Worm (Caenorhabditis elegans) whole organism, L1 larva: Measurements from ENCODE around the gene C11H1.5.

Source experiments
- C16A3.4 ChIP-seq: fragments of 150-350 bp; optimal IDR thresholded peaks from 2 replicates; lab custom pipeline; 2014; ENCODE audit warnings: missing biosample characterization, missing genetic modification characterization
- Y116A8C.19 ChIP-seq: sonication (generic microtip); optimal IDR thresholded peaks from 2 replicates; lab custom pipeline; 2016; ENCODE audit warnings: missing compliant biosample characterization, missing genetic modification characterization, borderline replicate concordance
- alr-1 ChIP-seq: fragments of 200-800 bp; sonication (Bioruptor generic); optimal IDR thresholded peaks from 2 replicates; lab custom pipeline; 2018; ENCODE audit warnings: borderline replicate concordance, mild to moderate bottlenecking, missing genetic modification characterization, missing compliant biosample characterization
- ama-1 ChIP-seq: fragments of 150-350 bp; optimal IDR thresholded peaks from 2 replicates; lab custom pipeline; 2014
- ceh-63 ChIP-seq: fragments of 200-800 bp; sonication (Bioruptor generic); optimal IDR thresholded peaks from 2 replicates; lab custom pipeline; 2018; ENCODE audit warnings: mild to moderate bottlenecking, missing genetic modification characterization, missing compliant biosample characterization
- ces-1 ChIP-seq: fragments of 150-350 bp; optimal IDR thresholded peaks from 2 replicates; lab custom pipeline; 2014; ENCODE audit warnings: missing biosample characterization, missing genetic modification reagents, missing genetic modification characterization
- efl-1 ChIP-seq, 4 experiments: fragments of 150-350 bp; optimal IDR thresholded peaks in 3 of 4; peaks in 1 of 4; 1 replicate in 1 of 4; 2 replicates in 3 of 4; lab custom pipeline; 2014; ENCODE audit warnings: missing biosample characterization in 2 of 4, missing genetic modification characterization in 2 of 4, missing genetic modification reagents in 2 of 4
- egl-13 ChIP-seq: sonication (generic microtip); optimal IDR thresholded peaks from 2 replicates; lab custom pipeline; 2016; ENCODE audit warnings: missing genotype, missing genetic modification reagents, missing genetic modification characterization, missing compliant biosample characterization
- elt-3 ChIP-seq, 6 experiments: fragments of 150-350 bp in 1 of 6; sonication (generic microtip); optimal IDR thresholded peaks; 2 replicates each; lab custom pipeline; 2017 to 2018; ENCODE audit warnings: missing biosample characterization in 6 of 6, missing genetic modification characterization in 6 of 6, inconsistent platforms in 1 of 6
- ets-5 ChIP-seq: fragments of 200-800 bp; sonication (Bioruptor generic); IDR thresholded peaks from 2 replicates; pipeline ENCODE4 v1.3.6; 2022; ENCODE audit warnings: missing genetic modification characterization, missing compliant biosample characterization
- fkh-10 ChIP-seq: sonication (generic microtip); optimal IDR thresholded peaks from 2 replicates; lab custom pipeline; 2017; ENCODE audit warnings: missing biosample characterization, missing genetic modification reagents, missing genetic modification characterization
- fkh-4 ChIP-seq: sonication (generic microtip); optimal IDR thresholded peaks from 2 replicates; lab custom pipeline; 2016; ENCODE audit warnings: missing compliant biosample characterization, missing genetic modification characterization, borderline replicate concordance
- grh-1 ChIP-seq: fragments of 200-800 bp; sonication (Bioruptor generic); IDR thresholded peaks from 2 replicates; pipeline ENCODE4 v1.3.6; 2022; ENCODE audit warnings: missing genetic modification reagents, missing genetic modification characterization, missing compliant biosample characterization
- irx-1 ChIP-seq: sonication (generic microtip); optimal IDR thresholded peaks from 2 replicates; lab custom pipeline; 2016; ENCODE audit warnings: missing genetic modification characterization, missing compliant biosample characterization
- jun-1 ChIP-seq: fragments of 150-350 bp; optimal IDR thresholded peaks from 2 replicates; lab custom pipeline; 2014; ENCODE audit warnings: missing biosample characterization, missing genetic modification reagents, missing genetic modification characterization
- lin-14 ChIP-seq: fragments of 200-800 bp; sonication (Bioruptor generic); optimal IDR thresholded peaks from 2 replicates; lab custom pipeline; 2018; ENCODE audit warnings: mild to moderate bottlenecking, missing genetic modification characterization, moderate library complexity, missing compliant biosample characterization
- lir-3 ChIP-seq: sonication (generic microtip); optimal IDR thresholded peaks from 2 replicates; lab custom pipeline; 2016; ENCODE audit warnings: mild to moderate bottlenecking, missing genetic modification characterization, moderate library complexity, missing compliant biosample characterization; ENCODE audit not compliant: poor library complexity
- lsy-2 ChIP-seq, 2 experiments: fragments of 150-350 bp; optimal IDR thresholded peaks; 2 replicates each; lab custom pipeline; 2014; ENCODE audit warnings: missing biosample characterization in 2 of 2, missing genetic modification characterization in 2 of 2
- mdl-1 ChIP-seq, 2 experiments: fragments of 150-350 bp; optimal IDR thresholded peaks; 2 replicates each; lab custom pipeline; 2014 to 2017; ENCODE audit warnings: missing biosample characterization in 2 of 2, missing genetic modification characterization in 2 of 2, inconsistent platforms in 1 of 2
- mep-1 ChIP-seq: fragments of 150-350 bp; optimal IDR thresholded peaks from 2 replicates; lab custom pipeline; 2014; ENCODE audit warnings: missing biosample characterization, missing genetic modification characterization
- nhr-11 ChIP-seq: fragments of 150-350 bp; optimal IDR thresholded peaks from 2 replicates; lab custom pipeline; 2014; ENCODE audit warnings: missing biosample characterization, missing genetic modification characterization
- nhr-19 ChIP-seq: fragments of 200-800 bp; sonication (Bioruptor generic); conservative IDR thresholded peaks from 2 replicates; pipeline ENCODE4 v1.3.6; 2022; ENCODE audit warnings: missing genetic modification characterization, missing compliant biosample characterization
- nhr-20 ChIP-seq: sonication (generic microtip); optimal IDR thresholded peaks from 2 replicates; lab custom pipeline; 2016; ENCODE audit warnings: mild to moderate bottlenecking, missing genetic modification characterization, missing compliant biosample characterization
- nhr-237 ChIP-seq: fragments of 150-350 bp; optimal IDR thresholded peaks from 2 replicates; lab custom pipeline; 2014; ENCODE audit warnings: missing biosample characterization, missing genetic modification characterization
- nhr-71 ChIP-seq: sonication (generic microtip); optimal IDR thresholded peaks from 2 replicates; lab custom pipeline; 2016; ENCODE audit warnings: mild to moderate bottlenecking, missing genetic modification characterization, moderate library complexity, missing compliant biosample characterization
- nhr-77 ChIP-seq: fragments of 150-350 bp; optimal IDR thresholded peaks from 2 replicates; lab custom pipeline; 2014; ENCODE audit warnings: missing biosample characterization, missing genetic modification characterization
- nhr-90 ChIP-seq: sonication (generic microtip); optimal IDR thresholded peaks from 2 replicates; lab custom pipeline; 2016; ENCODE audit warnings: mild to moderate bottlenecking, missing genetic modification characterization, missing compliant biosample characterization; ENCODE audit not compliant: poor library complexity
- rnt-1 ChIP-seq: sonication (generic microtip); optimal IDR thresholded peaks from 2 replicates; lab custom pipeline; 2016; ENCODE audit warnings: mild to moderate bottlenecking, missing genetic modification characterization, moderate library complexity, missing compliant biosample characterization
- snu-23 ChIP-seq: sonication (generic microtip); optimal IDR thresholded peaks from 2 replicates; lab custom pipeline; 2016; ENCODE audit warnings: missing genetic modification characterization, missing compliant biosample characterization
- swsn-7 ChIP-seq: sonication (generic microtip); optimal IDR thresholded peaks from 2 replicates; lab custom pipeline; 2016; ENCODE audit warnings: missing genetic modification characterization, missing compliant biosample characterization
- tbx-2 ChIP-seq: sonication (generic microtip); optimal IDR thresholded peaks from 2 replicates; lab custom pipeline; 2016; ENCODE audit warnings: missing genetic modification characterization, missing compliant biosample characterization
- unc-130 ChIP-seq: fragments of 150-350 bp; optimal IDR thresholded peaks from 2 replicates; lab custom pipeline; 2017; ENCODE audit warnings: missing biosample characterization, missing genetic modification characterization, inconsistent platforms
- unc-98 ChIP-seq: fragments of 200-800 bp; sonication (Bioruptor generic); IDR thresholded peaks from 2 replicates; pipeline ENCODE4 v1.3.6; 2022; ENCODE audit warnings: missing genetic modification characterization, missing compliant biosample characterization
- xbp-1 ChIP-seq: sonication (generic microtip); optimal IDR thresholded peaks from 2 replicates; lab custom pipeline; 2016; ENCODE audit warnings: missing genetic modification characterization, missing compliant biosample characterization
- zag-1 ChIP-seq: fragments of 150-350 bp; optimal IDR thresholded peaks from 2 replicates; lab custom pipeline; 2014; ENCODE audit warnings: missing biosample characterization, missing genetic modification characterization
- ztf-4 ChIP-seq: fragments of 150-350 bp; optimal IDR thresholded peaks from 2 replicates; lab custom pipeline; 2014; ENCODE audit warnings: missing biosample characterization, missing genetic modification characterization

The C11H1.5 gene

ce11 chrX:14289993-14290392 lies 13.0 kb downstream of the C11H1.5 start:
- no peak for TF ChIP-seq nhr-237
- no peak for TF ChIP-seq lir-3 (tag; lab: Kevin White, UChicago)
- TF ChIP-seq nhr-77 (tag; lab: Kevin White, UChicago) = no peak
- TF ChIP-seq Y116A8C.19 (tag; lab: Kevin White, UChicago) = no peak
- no peak for TF ChIP-seq grh-1 (GFP tag; lab: Robert Waterston, UW)
- no peak for TF ChIP-seq ama-1 (lab: Kevin White, UChicago)
- no peak for TF ChIP-seq egl-13 (tag; lab: Kevin White, UChicago)
- TF ChIP-seq ces-1 (GFP tag; lab: Kevin White, UChicago) = no peak
- TF ChIP-seq ets-5 = no peak
- TF ChIP-seq rnt-1 (tag; lab: Kevin White, UChicago) = no peak
- TF ChIP-seq irx-1 (tag; lab: Kevin White, UChicago) = no peak
- no peak for TF ChIP-seq ceh-63 (GFP tag; lab: Kevin White, UChicago)
- no peak for TF ChIP-seq nhr-90 (tag; lab: Kevin White, UChicago)
- no peak for TF ChIP-seq nhr-19 (GFP tag; lab: Robert Waterston, UW)
- TF ChIP-seq xbp-1 (tag; lab: Kevin White, UChicago) = no peak

- TF ChIP-seq fkh-10 (GFP tag; lab: Kevin White, UChicago) = no peak
- TF ChIP-seq ets-5 = no peak
- peak; percentile 86 for TF ChIP-seq nhr-71
- peak; percentile 6 for TF ChIP-seq nhr-11
- TF ChIP-seq unc-130 = peak; percentile 40
- TF ChIP-seq tbx-2 = peak; percentile 48
- no peak for TF ChIP-seq alr-1
- peak; percentile 89 for TF ChIP-seq lin-14 (GFP tag; lab: Kevin White, UChicago)
- peak; percentile 34 to 36 for TF ChIP-seq lsy-2 (tag; optimal IDR thresholded peaks at IDR 0.05; lab: Kevin White, UChicago)
- no peak for TF ChIP-seq efl-1 (optimal IDR thresholded peaks at IDR 0.05; lab: Kevin White, UChicago)
- peak in 1 of 2 experiments; percentile 71 for TF ChIP-seq efl-1 (GFP tag; optimal IDR thresholded peaks at IDR 0.05 in 1 of 2; lab: Kevin White, UChicago)
- TF ChIP-seq nhr-19 (GFP tag; lab: Robert Waterston, UW) = peak; percentile 65
- peak; percentile 92 for TF ChIP-seq rnt-1 (tag; lab: Kevin White, UChicago)
- TF ChIP-seq swsn-7 (tag; lab: Kevin White, UChicago) = peak; percentile 22
- TF ChIP-seq mdl-1 (tag; optimal IDR thresholded peaks at IDR 0.05; lab: Kevin White, UChicago) = peak in 1 of 2 experiments; percentile 32
- no peak for TF ChIP-seq C16A3.4 (tag; lab: Kevin White, UChicago)
- TF ChIP-seq jun-1 = no peak
- TF ChIP-seq nhr-20 = peak; percentile 46
- TF ChIP-seq mep-1 (tag; lab: Kevin White, UChicago) = peak; percentile 35
- TF ChIP-seq snu-23 (GFP tag; lab: Kevin White, UChicago) = peak; percentile 44
Observed at ce11 chrX:14287888-14288287, 15.1 kb downstream of the C11H1.5 start.

- TF ChIP-seq elt-3 (tag; optimal IDR thresholded peaks at IDR 0.05; lab: Kevin White, UChicago) (no peak), efl-1 (optimal IDR thresholded peaks at IDR 0.05; lab: Kevin White, UChicago) (no peak), efl-1 (GFP tag; optimal IDR thresholded peaks at IDR 0.05 in 1 of 2; lab: Kevin White, UChicago) (peak in 1 of 2 experiments; percentile 9)
- TF ChIP-seq, all 84 proteins: peak for 1
Observed at ce11 chrX:14281526-14281925, 21.5 kb downstream of the C11H1.5 start, which contains the start of gene E02H4.2. Gene E02H4.2 (minus strand): TSS chrX:14281626.

- no peak for TF ChIP-seq unc-98
- no peak for TF ChIP-seq rnt-1 (tag; lab: Kevin White, UChicago)
- no peak for TF ChIP-seq fkh-4 (tag; lab: Kevin White, UChicago)
- TF ChIP-seq zag-1 (tag; lab: Kevin White, UChicago) = no peak
- TF ChIP-seq xbp-1 (tag; lab: Kevin White, UChicago) = no peak
- TF ChIP-seq ztf-4 (tag; lab: Kevin White, UChicago) = no peak
Observed at ce11 chrX:14267781-14268180, 35.2 kb downstream of the C11H1.5 start, which contains the start of gene del-1. Gene del-1 (plus strand): TSS chrX:14268081.
